Fruit fly (Drosophila melanogaster): Measurements from ENCODE around the gene Paf-AHalpha.
A peak's percentile ranks its signal among the peaks of the same experiment; 100 is the strongest.

DNA sequence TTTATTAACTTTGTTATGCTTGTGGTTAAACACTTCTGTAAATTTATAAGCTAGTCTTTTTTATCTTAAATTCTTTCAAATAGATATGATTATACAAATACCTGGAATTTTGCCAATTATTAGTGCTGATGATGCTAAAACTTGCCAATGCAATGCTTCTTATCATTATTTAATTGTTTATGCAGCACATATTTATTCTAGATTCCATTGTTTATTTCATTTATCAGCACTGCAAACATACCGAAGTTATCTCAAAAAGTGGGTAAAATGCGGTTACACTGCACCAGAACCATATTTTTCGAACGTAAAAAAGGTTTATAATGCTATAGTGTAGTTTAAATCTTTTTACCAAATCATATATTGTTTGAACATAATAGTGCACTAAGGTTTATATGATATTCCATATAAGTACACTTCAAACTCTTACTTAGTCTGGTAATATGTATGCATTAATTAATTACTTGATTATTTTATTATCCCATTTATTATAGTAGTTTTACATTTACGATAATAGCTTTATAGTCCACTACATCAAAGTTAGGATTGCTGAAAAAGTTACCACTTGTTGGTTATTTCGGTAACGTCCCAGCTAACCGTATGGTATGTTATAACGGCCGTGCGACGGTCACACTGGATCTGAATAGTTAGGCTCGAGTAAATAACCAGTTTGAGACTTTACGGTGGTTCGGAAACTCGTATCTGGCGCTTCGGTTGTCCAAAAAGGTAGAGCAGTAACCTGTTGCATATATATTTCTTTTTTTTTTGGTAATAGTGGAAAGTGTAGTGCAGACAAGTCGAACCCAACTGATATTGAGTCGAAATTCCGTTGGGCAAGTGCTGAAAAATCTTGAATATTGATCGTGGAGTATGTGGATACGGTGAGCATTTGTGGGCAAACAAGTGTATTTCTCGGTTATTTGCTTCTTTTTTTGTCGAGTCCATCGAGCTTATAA lies 3.1 kb upstream of the Paf-AHalpha start, which contains the start of gene Rhp:
- TF ChIP-seq achi (GFP tag; optimal IDR thresholded peaks at IDR 0.05) = peak; percentile 31
- TF ChIP-seq vri (GFP tag; optimal IDR thresholded peaks at IDR 0.05) = peak; percentile 40
- peak; percentile 47; the same call in 1 of the 3 replicates for TF ChIP-seq eg (GFP tag; IDR thresholded peaks at IDR 0.05)
- TF ChIP-seq esn (GFP tag; optimal IDR thresholded peaks at IDR 0.05) = peak; percentile 54
- TF ChIP-seq Blimp-1 (GFP tag; optimal IDR thresholded peaks at IDR 0.05) = peak; percentile 34
- TF ChIP-seq CG32006 (GFP tag; optimal IDR thresholded peaks at IDR 0.05) = no peak
- peak; percentile 60 for TF ChIP-seq CG34406 (GFP tag; optimal IDR thresholded peaks at IDR 0.05)
- peak; percentile 56 for TF ChIP-seq OdsH (GFP tag; optimal IDR thresholded peaks at IDR 0.05)
